Fruit fly (Drosophila melanogaster) ovary, adult (tissue): Measurements from ENCODE around the gene CG13659.

Experiments
- CG17801 ChIP-seq: fragments of 200-800 bp; optimal IDR thresholded peaks from 2 replicates; lab custom pipeline; 2019; ENCODE audit warnings: missing biosample characterization, mild to moderate bottlenecking, missing genetic modification characterization, moderate library complexity; ENCODE audit not compliant: partially characterized antibody

Gene CG13659

dm6 chr3R:25300575-25300974 is at the start of gene CG13659:
TSS of gene CG13659 (plus strand) at chr3R:25300891.
- no peak for TF ChIP-seq CG17801

DNA sequence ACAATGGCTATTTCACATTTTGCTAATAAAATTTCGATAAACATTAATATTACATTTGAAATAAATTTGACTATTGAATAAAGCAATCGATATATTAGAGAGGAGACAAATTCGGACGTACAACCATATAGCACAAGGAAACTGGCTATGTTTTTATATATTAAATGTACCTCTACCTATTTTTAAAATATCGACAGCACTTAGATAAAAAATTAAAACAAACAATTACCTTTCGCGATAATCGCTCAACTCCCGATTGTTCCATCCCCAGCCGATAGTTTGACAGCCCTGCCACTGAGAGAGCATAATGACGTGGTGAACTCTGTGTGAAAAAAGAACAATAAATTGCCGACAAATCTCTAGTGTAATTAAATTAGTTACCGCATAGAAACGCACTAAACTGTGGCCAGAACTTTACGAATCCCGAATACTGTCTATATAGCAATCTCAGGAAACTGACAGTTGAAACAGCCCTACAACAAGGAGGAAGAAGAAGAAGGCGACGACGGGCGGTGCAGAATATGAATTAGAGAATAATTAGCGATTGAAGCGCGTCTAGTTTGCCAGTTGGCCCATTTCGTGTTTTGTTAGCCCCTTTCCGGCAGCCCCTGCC is 42.0 kb upstream of the CG13659 start, which contains the start of gene CG11857:
Gene CG11857, plus strand, starts transcription at position 271 of the 613 bp plus-strand sequence.
- peak; percentile 97 for TF ChIP-seq CG17801

DNA sequence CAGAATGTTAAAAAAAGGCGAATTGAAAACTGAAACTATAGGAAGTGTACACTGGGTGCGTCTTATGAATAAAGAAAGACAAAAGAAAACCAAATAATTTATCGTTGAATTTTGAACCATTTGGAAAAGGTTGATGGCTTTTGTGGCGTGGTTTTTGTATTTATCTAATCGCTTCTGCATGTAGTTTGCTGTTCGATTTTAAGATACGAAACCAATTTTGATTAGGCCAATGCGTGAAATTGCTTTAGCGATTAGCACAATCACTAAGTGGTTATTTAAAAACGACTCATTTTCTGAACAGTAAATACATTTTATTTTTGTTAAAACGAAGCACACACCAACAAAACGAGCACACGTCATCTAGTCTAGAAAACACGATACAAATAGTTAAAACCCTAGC is 40.0 kb upstream of the CG13659 start:
- no peak for TF ChIP-seq CG17801

- TF ChIP-seq CG17801: peak; percentile 83
These were observed 38.3 kb upstream of the CG13659 start, which contains the start of the genes Kdsr and CG11858 for dm6 chr3R:25262322-25262761. TSS of gene Kdsr (minus strand) at chr3R:25262498. TSS of gene CG11858 (plus strand) at chr3R:25262741.

DNA sequence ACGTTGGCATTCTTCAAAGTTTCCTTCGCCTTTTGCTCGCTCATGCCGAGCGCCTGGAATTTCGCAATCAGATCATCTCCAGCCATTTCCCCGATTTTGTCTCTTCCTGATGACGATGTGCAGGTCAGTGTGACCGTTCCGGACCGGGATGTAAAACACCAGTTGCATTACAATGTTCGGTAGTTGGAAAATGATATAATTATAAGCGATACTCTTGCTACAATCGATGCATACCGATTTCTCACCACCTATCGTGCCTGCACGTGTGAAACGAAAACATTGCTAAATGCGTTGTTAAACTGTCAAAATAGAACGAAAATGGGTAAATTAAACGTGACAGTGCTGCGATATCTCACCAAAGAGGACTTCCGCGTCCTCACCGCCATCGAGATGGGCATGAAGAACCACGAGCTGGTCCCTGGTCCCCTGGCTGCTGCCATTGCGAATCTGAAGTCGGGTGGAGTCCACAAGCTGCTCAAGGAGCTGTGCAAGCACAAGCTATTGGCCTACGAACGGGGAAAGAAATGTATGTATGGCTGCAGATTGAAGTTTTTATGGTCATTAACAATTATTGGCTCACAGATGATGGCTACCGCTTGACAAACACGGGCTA is 35.0 kb upstream of the CG13659 start, which contains the start of the genes GlnRS and RIOK2:
Gene GlnRS, minus strand, starts transcription at position 133 of the 613 bp plus-strand sequence.
Gene RIOK2, plus strand, starts transcription at position 256 of the 613 bp plus-strand sequence.
- TF ChIP-seq CG17801: peak; percentile 65

- TF ChIP-seq CG17801: no peak
These were observed 33.9 kb upstream of the CG13659 start for dm6 chr3R:25266751-25267150.

dm6 chr3R:25269909-25270308 is 30.8 kb upstream of the CG13659 start, which contains the start of the genes CG11889 and CG11891:
TSS of gene CG11889 (plus strand) at chr3R:25270209.
TSS of gene CG11891 (plus strand) at chr3R:25270209.
- TF ChIP-seq CG17801: no peak

DNA sequence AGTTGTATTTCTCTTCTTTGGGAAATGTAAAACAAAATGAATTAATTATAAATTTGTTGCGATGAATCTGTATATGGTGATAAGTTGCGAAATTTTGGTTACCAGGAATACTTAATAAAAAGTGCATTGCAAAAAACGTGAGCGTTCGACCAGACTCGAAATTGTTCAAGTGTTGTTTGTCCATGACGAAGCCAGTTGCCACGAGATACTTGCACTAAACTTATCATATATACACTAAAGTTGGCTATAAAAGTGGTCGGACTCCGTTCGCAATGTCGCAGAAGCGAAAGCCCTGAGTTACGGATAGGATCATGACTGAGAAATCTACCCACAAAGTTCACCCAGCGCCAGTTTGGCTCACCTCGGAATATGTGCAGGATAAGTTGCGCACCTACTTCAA is 27.2 kb upstream of the CG13659 start, which contains the start of gene CG11878:
Gene CG11878, plus strand, starts transcription at position 301 of the 400 bp plus-strand sequence.
- no peak for TF ChIP-seq CG17801

DNA sequence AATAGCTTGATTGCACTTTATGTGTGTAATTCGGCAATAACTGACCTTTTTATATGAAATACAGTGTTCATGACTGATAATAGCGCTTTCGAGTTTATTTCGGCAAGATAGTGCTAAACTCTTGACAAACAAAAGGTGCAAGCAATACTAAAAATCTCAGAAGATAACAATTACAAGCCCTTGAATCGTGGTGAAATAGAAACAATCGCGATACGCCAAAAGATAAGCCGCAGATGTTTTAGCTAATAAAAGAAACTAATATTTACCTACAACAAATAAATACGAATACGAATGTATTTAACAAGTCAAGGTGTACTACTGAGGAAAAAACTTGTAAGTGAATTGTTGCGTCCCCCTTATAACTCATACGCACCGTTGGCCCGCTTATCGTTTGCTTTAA is 25.4 kb upstream of the CG13659 start:
- peak; percentile 77 for TF ChIP-seq CG17801

dm6 chr3R:25277112-25277511 is 23.6 kb upstream of the CG13659 start, which contains the start of gene CG10513:
TSS of gene CG10513 (minus strand) at chr3R:25277212.
- no peak for TF ChIP-seq CG17801

DNA sequence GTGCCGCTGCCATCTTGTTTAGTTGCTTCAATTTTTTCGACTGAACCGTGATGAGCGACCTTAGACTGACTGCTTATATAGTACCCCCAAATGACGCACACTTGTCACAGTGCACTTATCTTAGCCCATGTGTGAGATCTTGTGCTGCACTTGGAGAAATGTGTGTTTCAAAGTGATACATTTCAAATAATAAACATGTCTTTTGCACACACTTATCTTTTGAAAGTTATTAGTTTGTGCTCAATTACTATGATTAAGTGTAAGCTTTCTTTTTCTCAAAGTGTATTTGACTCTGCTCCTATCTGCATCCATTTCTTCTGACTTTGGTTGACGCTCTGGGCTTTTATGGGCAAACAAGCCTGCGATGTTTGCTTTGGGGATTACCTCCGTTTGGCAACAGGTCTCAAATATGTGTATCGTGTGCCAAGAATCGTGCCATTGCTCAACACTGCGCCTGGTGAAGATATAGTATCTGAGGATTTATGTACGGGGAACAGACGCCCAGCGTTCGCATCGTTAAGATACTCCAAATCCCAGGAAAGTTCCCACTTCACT is 20.8 kb upstream of the CG13659 start, which contains the start of gene CG10514:
Gene CG10514, minus strand, starts transcription at position 51 of the 555 bp plus-strand sequence.
- no peak for TF ChIP-seq CG17801

DNA sequence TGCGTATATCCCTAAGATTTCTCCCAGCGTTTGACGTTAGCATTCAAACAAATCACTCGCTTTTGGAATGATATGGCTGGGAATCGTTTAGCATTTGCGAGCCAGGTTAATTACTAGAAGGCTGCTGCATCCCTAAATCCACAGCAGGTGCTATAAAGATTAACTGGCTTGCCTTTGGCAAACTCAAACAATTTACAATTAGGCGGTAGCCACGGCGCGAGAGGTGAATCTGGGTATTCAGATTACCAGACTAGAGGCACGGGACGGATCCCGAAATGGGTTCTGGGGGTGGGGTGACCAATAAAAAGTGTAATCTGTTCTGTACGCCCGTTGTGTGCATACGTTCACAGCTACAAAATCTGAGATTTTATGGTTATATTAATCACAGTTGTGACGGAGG is 19.5 kb upstream of the CG13659 start, which contains the start of gene CG11892:
Gene CG11892, plus strand, starts transcription at position 384 of the 400 bp plus-strand sequence.
- peak; percentile 29 for TF ChIP-seq CG17801

- no peak for TF ChIP-seq CG17801
These were observed 17.5 kb upstream of the CG13659 start, which contains the start of gene CG31300 for dm6 chr3R:25283209-25283670. TSS of gene CG31300 (plus strand) at chr3R:25283620.

dm6 chr3R:25285173-25285572 is 15.5 kb upstream of the CG13659 start, which contains the start of gene CG31104:
TSS of gene CG31104 (plus strand) at chr3R:25285473.
- TF ChIP-seq CG17801: no peak

DNA sequence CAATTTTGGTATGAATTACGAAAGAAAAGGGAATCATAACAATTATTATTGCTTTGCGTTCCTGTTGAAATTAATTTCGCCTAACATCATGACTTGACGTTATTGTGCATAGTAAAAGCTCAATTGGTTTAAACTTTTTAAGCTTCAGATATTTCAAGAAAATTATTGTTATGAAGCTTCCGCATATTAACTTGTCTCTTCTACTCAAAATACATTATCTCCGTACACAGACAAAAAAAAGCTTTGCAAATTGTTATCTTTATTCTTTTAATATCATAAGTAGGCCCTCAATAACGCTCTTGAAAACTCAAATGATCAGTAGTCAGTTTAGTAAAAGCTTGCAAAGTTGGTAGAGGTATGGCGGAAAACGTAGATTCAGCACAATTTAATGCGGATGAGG is 13.6 kb upstream of the CG13659 start, which contains the start of gene CG13658:
Gene CG13658, plus strand, starts transcription at position 347 of the 400 bp plus-strand sequence.
- peak; percentile 40 for TF ChIP-seq CG17801

DNA sequence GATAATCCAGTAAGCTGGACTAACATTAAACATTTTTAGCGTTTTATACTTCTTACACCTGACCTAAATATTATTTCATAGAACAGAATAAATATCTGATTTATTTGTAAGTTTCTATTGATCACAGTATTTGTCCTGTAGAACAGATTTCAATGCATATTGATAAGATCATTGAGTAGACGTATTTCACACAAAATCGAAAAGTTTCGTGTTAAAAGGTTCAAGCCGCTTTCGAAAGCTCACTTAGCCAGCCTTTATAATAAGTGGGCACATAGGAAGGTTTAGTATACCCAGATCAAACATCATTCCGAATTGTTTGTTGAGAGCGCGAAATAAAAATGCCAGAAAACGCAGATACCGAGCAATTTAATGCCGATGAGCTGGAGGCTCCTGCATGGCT is 11.1 kb upstream of the CG13659 start, which contains the start of gene CG11893:
Gene CG11893, plus strand, starts transcription at position 301 of the 400 bp plus-strand sequence.
- TF ChIP-seq CG17801: no peak
